Worm (Caenorhabditis elegans): ENCODE measurements around the gene dylt-3.

Gene dylt-3

DNA sequence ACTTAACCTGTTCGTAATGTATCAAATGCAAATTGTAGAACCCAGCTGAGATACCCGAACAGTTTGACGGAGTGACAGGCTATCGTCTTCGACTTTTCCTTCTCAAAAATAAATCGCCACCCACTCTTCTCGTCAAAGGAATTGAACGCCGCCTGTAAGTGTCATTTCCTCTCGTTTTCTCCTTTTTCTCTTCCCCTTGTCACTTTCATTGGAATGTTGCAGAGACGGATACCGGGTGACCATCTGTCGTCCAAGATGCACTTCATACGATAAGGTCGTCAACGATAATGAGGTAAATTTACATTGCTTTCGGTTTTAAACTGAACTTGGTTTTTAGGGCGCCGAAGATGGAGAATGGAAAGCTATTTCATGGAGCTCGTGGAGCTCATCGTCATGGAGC lies 18.3 kb downstream of the dylt-3 start:
- peak; percentile 100 for TF ChIP-seq blmp-1 (tag; optimal IDR thresholded peaks at IDR 0.05)
- no peak for TF ChIP-seq nhr-19 (GFP tag; conservative IDR thresholded peaks at IDR 0.05)
- TF ChIP-seq tlp-1 (tag; optimal IDR thresholded peaks at IDR 0.05): no peak
- TF ChIP-seq mep-1 (tag; optimal IDR thresholded peaks at IDR 0.05): no peak
- no peak for TF ChIP-seq ets-5 (GFP tag; IDR thresholded peaks at IDR 0.05)
- TF ChIP-seq lin-39 (tag; optimal IDR thresholded peaks at IDR 0.05): no peak
- TF ChIP-seq unc-130 (tag; optimal IDR thresholded peaks at IDR 0.05): no peak
- TF ChIP-seq nhr-11 (tag; optimal IDR thresholded peaks at IDR 0.05): no peak
- TF ChIP-seq lsy-2 (tag; optimal IDR thresholded peaks at IDR 0.05): no peak
- no peak for TF ChIP-seq ceh-90 (tag; optimal IDR thresholded peaks at IDR 0.05)
- no peak for TF ChIP-seq irx-1 (tag; optimal IDR thresholded peaks at IDR 0.05)
- no peak for TF ChIP-seq sptf-1 (tag; optimal IDR thresholded peaks at IDR 0.05)
- no peak for TF ChIP-seq efl-3 (GFP tag; optimal IDR thresholded peaks at IDR 0.05)
- TF ChIP-seq aly-2 (tag; optimal IDR thresholded peaks at IDR 0.05): no peak
- TF ChIP-seq lin-14 (GFP tag; optimal IDR thresholded peaks at IDR 0.05): peak; percentile 34
- no peak for TF ChIP-seq fkh-8 (tag; optimal IDR thresholded peaks at IDR 0.05)
- TF ChIP-seq lir-3 (tag; optimal IDR thresholded peaks at IDR 0.05; ENCODE audit: poor library complexity): no peak
- peak; percentile 30 for TF ChIP-seq nhr-85 (tag)
- TF ChIP-seq jun-1 (tag; optimal IDR thresholded peaks at IDR 0.05): no peak
- TF ChIP-seq elt-3 (tag; optimal IDR thresholded peaks at IDR 0.05): peak in 1 of 6 experiments; percentile 27
- no peak for TF ChIP-seq fkh-4 (tag; optimal IDR thresholded peaks at IDR 0.05; ENCODE audit: borderline replicate concordance)
- no peak for TF ChIP-seq grh-1 (GFP tag; IDR thresholded peaks at IDR 0.05)
- TF ChIP-seq nhr-12 (tag; optimal IDR thresholded peaks at IDR 0.05): no peak
- no peak for TF ChIP-seq nhr-47 (tag; optimal IDR thresholded peaks at IDR 0.05)
- TF ChIP-seq pax-3 (tag; optimal IDR thresholded peaks at IDR 0.05): no peak
- no peak for TF ChIP-seq mef-2 (tag; optimal IDR thresholded peaks at IDR 0.05)
- TF ChIP-seq egl-27 (tag; optimal IDR thresholded peaks at IDR 0.05): no peak
- no peak for TF ChIP-seq vab-15 (tag; optimal IDR thresholded peaks at IDR 0.05)
- no peak for TF ChIP-seq sup-37 (GFP tag; optimal IDR thresholded peaks at IDR 0.05)

- TF ChIP-seq ces-1 (GFP tag; optimal IDR thresholded peaks at IDR 0.05) (no peak), nhr-85 (tag) (no peak), hlh-17 (GFP tag; optimal IDR thresholded peaks at IDR 0.05; ENCODE audit: borderline replicate concordance) (no peak), sox-4 (tag; optimal IDR thresholded peaks at IDR 0.05) (no peak), unc-98 (GFP tag; IDR thresholded peaks at IDR 0.05) (no peak), fos-1 (tag; optimal IDR thresholded peaks at IDR 0.05) (no peak), pqm-1 (tag; optimal IDR thresholded peaks at IDR 0.05) (no peak), nhr-71 (tag; optimal IDR thresholded peaks at IDR 0.05) (no peak), vab-15 (tag; optimal IDR thresholded peaks at IDR 0.05) (no peak), irx-1 (tag; optimal IDR thresholded peaks at IDR 0.05) (no peak), nhr-11 (tag; optimal IDR thresholded peaks at IDR 0.05) (no peak), egl-13 (tag; optimal IDR thresholded peaks at IDR 0.05) (no peak), blmp-1 (tag; optimal IDR thresholded peaks at IDR 0.05) (no peak), nhr-12 (tag; optimal IDR thresholded peaks at IDR 0.05) (no peak), efl-1 (optimal IDR thresholded peaks at IDR 0.05) (no peak), efl-1 (GFP tag; optimal IDR thresholded peaks at IDR 0.05 in 1 of 2) (no peak), pax-3 (tag; optimal IDR thresholded peaks at IDR 0.05) (no peak), fkh-10 (GFP tag; optimal IDR thresholded peaks at IDR 0.05) (no peak), ets-5 (GFP tag; IDR thresholded peaks at IDR 0.05) (no peak), xbp-1 (tag; optimal IDR thresholded peaks at IDR 0.05) (no peak)
These were observed 22.5 kb downstream of the dylt-3 start, which contains the start of gene col-76 for ce11 chrII:8204039-8204438. Gene col-76, plus strand, starts transcription at chrII:8204339.

DNA sequence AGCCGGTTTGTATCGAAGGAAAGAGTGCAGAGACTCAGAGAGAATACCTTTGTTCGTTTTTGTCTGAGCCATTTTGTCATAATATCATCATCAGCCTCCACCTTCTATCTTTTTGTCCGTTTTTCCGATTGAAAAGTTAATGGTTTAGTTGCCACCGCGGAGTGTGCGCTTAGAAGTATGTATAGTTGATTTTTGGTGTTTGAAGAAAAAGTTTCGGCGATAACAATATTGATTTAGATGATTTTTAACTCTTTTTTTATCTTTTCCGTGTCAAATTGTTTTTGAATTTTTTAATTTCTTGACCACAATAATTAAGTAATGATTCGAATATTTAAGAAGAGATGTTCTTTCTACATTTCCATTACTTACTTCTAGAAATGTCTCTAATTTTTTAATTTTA lies 24.1 kb downstream of the dylt-3 start:
- TF ChIP-seq elt-2 (tag; optimal IDR thresholded peaks at IDR 0.05) (peak; percentile 30), nhr-90 (tag; optimal IDR thresholded peaks at IDR 0.05; ENCODE audit: poor library complexity) (no peak), efl-1 (optimal IDR thresholded peaks at IDR 0.05) (no peak), efl-1 (GFP tag; optimal IDR thresholded peaks at IDR 0.05 in 1 of 2) (peak in 1 of 2 experiments; percentile 79)
